Fruit fly (Drosophila melanogaster) whole organism, embryonic: Measurements from ENCODE around the gene CG14120.

Experiments used
- C15 ChIP-seq: fragments of 200-800 bp; sonication (Bioruptor generic); IDR thresholded peaks from 3 replicates; pipeline ENCODE4 v1.3.6; 2022; ENCODE audit warnings: missing biosample characterization, missing genetic modification characterization
- CG10366 ChIP-seq: fragments of 200-800 bp; sonication (Bioruptor generic); IDR thresholded peaks from 2 replicates; pipeline ENCODE4 v1.3.6; 2022; ENCODE audit warnings: missing biosample characterization, missing genetic modification characterization
- CG10543 ChIP-seq: fragments of 200-800 bp; sonication (Bioruptor generic); optimal IDR thresholded peaks from 3 replicates; lab custom pipeline; 2017; ENCODE audit warnings: missing biosample characterization, mild to moderate bottlenecking, missing genetic modification characterization, moderate library complexity
- CG12071 ChIP-seq: fragments of 200-800 bp; sonication (Bioruptor generic); optimal IDR thresholded peaks from 3 replicates; lab custom pipeline; 2018; ENCODE audit warnings: missing biosample characterization, mild to moderate bottlenecking, missing genetic modification characterization
- CG12219 ChIP-seq: fragments of 200-800 bp; sonication (Bioruptor generic); optimal IDR thresholded peaks from 3 replicates; lab custom pipeline; 2018; ENCODE audit warnings: missing biosample characterization, mild to moderate bottlenecking, missing genetic modification characterization
- CG13775 ChIP-seq: fragments of 200-800 bp; sonication (Bioruptor generic); optimal IDR thresholded peaks from 3 replicates; lab custom pipeline; 2017; ENCODE audit warnings: missing biosample characterization, mild to moderate bottlenecking, missing genetic modification characterization
- CG14441 ChIP-seq: fragments of 200-800 bp; sonication (Bioruptor generic); IDR thresholded peaks from 2 replicates; pipeline ENCODE4 v1.3.6; 2022; ENCODE audit warnings: missing biosample characterization, missing genetic modification characterization
- CG16779 ChIP-seq: fragments of 200-800 bp; sonication (Bioruptor generic); IDR thresholded peaks from 2 replicates; pipeline ENCODE4 v1.3.6; 2022; ENCODE audit warnings: missing biosample characterization, missing genetic modification characterization
- CG1832 ChIP-seq: fragments of 200-800 bp; sonication (Bioruptor generic); optimal IDR thresholded peaks from 2 replicates; lab custom pipeline; 2017; ENCODE audit warnings: missing biosample characterization, mild to moderate bottlenecking, missing genetic modification characterization, inconsistent platforms
- CG3163 ChIP-seq: fragments of 200-800 bp; sonication (Bioruptor generic); optimal IDR thresholded peaks from 3 replicates; lab custom pipeline; 2016; ENCODE audit warnings: missing biosample characterization, missing genetic modification characterization
- CG42726 ChIP-seq: fragments of 200-800 bp; sonication (Bioruptor generic); IDR thresholded peaks from 2 replicates; pipeline ENCODE4 v1.3.6; 2022; ENCODE audit warnings: missing biosample characterization, missing genetic modification characterization; ENCODE audit not compliant: partially characterized antibody
- CG4617 ChIP-seq: fragments of 200-800 bp; sonication (Bioruptor generic); optimal IDR thresholded peaks from 3 replicates; lab custom pipeline; 2016; ENCODE audit warnings: missing biosample characterization, missing genetic modification characterization, borderline replicate concordance
- CG4730 ChIP-seq: fragments of 200-800 bp; sonication (Bioruptor generic); IDR thresholded peaks from 2 replicates; pipeline ENCODE4 v1.3.6; 2022; ENCODE audit warnings: missing biosample characterization, missing genetic modification characterization
- CG4854 ChIP-seq: fragments of 200-800 bp; sonication (Bioruptor generic); optimal IDR thresholded peaks from 2 replicates; lab custom pipeline; 2016; ENCODE audit warnings: missing biosample characterization, missing genetic modification characterization, inconsistent platforms
- CG6175 ChIP-seq: fragments of 200-800 bp; sonication (Bioruptor generic); IDR thresholded peaks from 3 replicates; pipeline ENCODE4 v1.3.6; 2022; ENCODE audit warnings: missing biosample characterization, missing genetic modification characterization
- CG6254 ChIP-seq: fragments of 200-800 bp; sonication (Bioruptor generic); optimal IDR thresholded peaks from 3 replicates; lab custom pipeline; 2017; ENCODE audit warnings: mild to moderate bottlenecking, missing biosample characterization, missing genetic modification reagents, missing genetic modification characterization
- CG7963 ChIP-seq: fragments of 200-800 bp; sonication (Bioruptor generic); IDR thresholded peaks from 3 replicates; pipeline ENCODE4 v1.3.6; 2022; ENCODE audit warnings: missing biosample characterization, missing genetic modification characterization; ENCODE audit not compliant: partially characterized antibody
- CG8924 ChIP-seq: fragments of 200-800 bp; optimal IDR thresholded peaks from 3 replicates; lab custom pipeline; 2019; ENCODE audit warnings: missing biosample characterization, mild to moderate bottlenecking, missing genetic modification characterization, moderate library complexity
- Fer2 ChIP-seq: fragments of 200-800 bp; sonication (Bioruptor generic); optimal IDR thresholded peaks from 2 replicates; lab custom pipeline; 2018; ENCODE audit warnings: missing biosample characterization, mild to moderate bottlenecking, missing genetic modification characterization, moderate library complexity
- HmgD ChIP-seq: fragments of 200-800 bp; sonication (Bioruptor generic); optimal IDR thresholded peaks from 3 replicates; lab custom pipeline; 2016; ENCODE audit warnings: missing biosample characterization, missing genetic modification characterization
- HmgZ ChIP-seq: fragments of 200-800 bp; sonication (Bioruptor generic); optimal IDR thresholded peaks from 2 replicates; lab custom pipeline; 2018; ENCODE audit warnings: missing biosample characterization, mild to moderate bottlenecking, missing genetic modification characterization
- Lpt ChIP-seq: fragments of >200 bp; optimal IDR thresholded peaks from 2 replicates; lab custom pipeline; 2018; ENCODE audit warnings: missing biosample characterization, missing genetic modification characterization
- Max ChIP-seq: fragments of 200-800 bp; sonication (Bioruptor generic); optimal IDR thresholded peaks from 2 replicates; lab custom pipeline; 2016; ENCODE audit warnings: missing biosample characterization, mild to moderate bottlenecking, missing genetic modification characterization
- Myb ChIP-seq: fragments of 200-800 bp; sonication (Bioruptor generic); optimal IDR thresholded peaks from 2 replicates; lab custom pipeline; 2016; ENCODE audit warnings: missing biosample characterization, missing genetic modification characterization
- NK7.1 ChIP-seq: fragments of 200-800 bp; sonication (Bioruptor generic); optimal IDR thresholded peaks from 3 replicates; lab custom pipeline; 2016; ENCODE audit warnings: missing biosample characterization, missing genetic modification characterization
- Rfx ChIP-seq: fragments of 200-800 bp; sonication (Bioruptor generic); IDR thresholded peaks from 2 replicates; pipeline ENCODE4 v1.3.6; 2022; ENCODE audit warnings: missing biosample characterization, missing genetic modification characterization
- Stat92E ChIP-seq, 3 experiments: fragments of >200 bp in 2 of 3; fragments of 200-800 bp in 1 of 3; sonication (Bioruptor generic) in 1 of 3; optimal IDR thresholded peaks; 2 replicates each; lab custom pipeline; 2017 to 2019; ENCODE audit warnings: missing biosample characterization in 3 of 3, missing genetic modification characterization in 3 of 3, mild to moderate bottlenecking in 1 of 3, moderate library complexity in 1 of 3
- abd-A ChIP-seq: fragments of 200-800 bp; sonication (Bioruptor generic); optimal IDR thresholded peaks from 3 replicates; lab custom pipeline; 2019; ENCODE audit warnings: missing biosample characterization, mild to moderate bottlenecking, missing genetic modification characterization, moderate library complexity
- aop ChIP-seq: fragments of 200-800 bp; sonication (Bioruptor generic); IDR thresholded peaks from 2 replicates; pipeline ENCODE4 v1.3.6; 2022; ENCODE audit warnings: missing biosample characterization, missing genetic modification characterization
- ato ChIP-seq: fragments of 200-800 bp; sonication (Bioruptor generic); IDR thresholded peaks from 2 replicates; pipeline ENCODE4 v1.3.6; 2022; ENCODE audit warnings: missing biosample characterization, missing genetic modification characterization; ENCODE audit not compliant: partially characterized antibody
- bab2 ChIP-seq: fragments of 200-800 bp; sonication (Bioruptor generic); optimal IDR thresholded peaks from 2 replicates; lab custom pipeline; 2016; ENCODE audit warnings: missing biosample characterization, missing genetic modification characterization
- cato ChIP-seq: fragments of 200-800 bp; sonication (Bioruptor generic); optimal IDR thresholded peaks from 2 replicates; lab custom pipeline; 2016; ENCODE audit warnings: missing biosample characterization, missing genetic modification characterization, borderline replicate concordance
- dimm ChIP-seq: fragments of 200-800 bp; sonication (Bioruptor generic); IDR thresholded peaks from 2 replicates; pipeline ENCODE4 v1.3.6; 2022; ENCODE audit warnings: missing biosample characterization, missing genetic modification characterization
- disco-r ChIP-seq: fragments of 200-800 bp; sonication (Bioruptor generic); optimal IDR thresholded peaks from 2 replicates; lab custom pipeline; 2016; ENCODE audit warnings: missing biosample characterization, missing genetic modification characterization
- gt ChIP-seq: fragments of 200-800 bp; sonication (Bioruptor generic); IDR thresholded peaks from 2 replicates; pipeline ENCODE4 v1.3.6; 2022; ENCODE audit warnings: missing biosample characterization, missing genetic modification characterization
- h ChIP-seq: fragments of >200 bp; optimal IDR thresholded peaks from 2 replicates; lab custom pipeline; 2017
- ham ChIP-seq: fragments of 200-800 bp; sonication (Bioruptor generic); IDR thresholded peaks from 2 replicates; pipeline ENCODE4 v1.3.6; 2022; ENCODE audit warnings: missing biosample characterization, missing genetic modification characterization
- hb ChIP-seq: fragments of 200-800 bp; sonication (Bioruptor generic); IDR thresholded peaks from 3 replicates; pipeline ENCODE4 v1.3.6; 2022; ENCODE audit warnings: missing biosample characterization, missing genetic modification characterization; ENCODE audit not compliant: partially characterized antibody
- ind ChIP-seq: fragments of 200-800 bp; sonication (Bioruptor generic); optimal IDR thresholded peaks from 3 replicates; lab custom pipeline; 2016; ENCODE audit warnings: missing biosample characterization, missing genetic modification characterization
- knrl ChIP-seq: fragments of 200-800 bp; sonication (Bioruptor generic); IDR thresholded peaks from 3 replicates; pipeline ENCODE4 v1.3.6; 2022; ENCODE audit warnings: missing biosample characterization, missing genetic modification characterization; ENCODE audit not compliant: partially characterized antibody
- lab ChIP-seq: fragments of 200-800 bp; sonication (Bioruptor generic); optimal IDR thresholded peaks from 3 replicates; lab custom pipeline; 2017; ENCODE audit warnings: missing biosample characterization, missing genetic modification characterization, mild to moderate bottlenecking, moderate library complexity, missing genetic modification reagents
- maf-S ChIP-seq: fragments of 200-800 bp; sonication (Bioruptor generic); optimal IDR thresholded peaks from 2 replicates; lab custom pipeline; 2016; ENCODE audit warnings: missing biosample characterization, missing genetic modification characterization
- mirr ChIP-seq: fragments of 200-800 bp; sonication (Bioruptor generic); optimal IDR thresholded peaks from 3 replicates; lab custom pipeline; 2018; ENCODE audit warnings: missing biosample characterization, mild to moderate bottlenecking, missing genetic modification characterization
- oc ChIP-seq: fragments of 200-800 bp; sonication (Bioruptor generic); optimal IDR thresholded peaks from 2 replicates; lab custom pipeline; 2018; ENCODE audit warnings: missing biosample characterization, mild to moderate bottlenecking, missing genetic modification characterization, moderate library complexity
- sc ChIP-seq, 3 experiments: fragments of >200 bp in 2 of 3; fragments of 200-800 bp in 1 of 3; sonication (Bioruptor generic) in 1 of 3; optimal IDR thresholded peaks; 2 replicates in 2 of 3; 3 replicates in 1 of 3; lab custom pipeline; 2017; ENCODE audit warnings: mild to moderate bottlenecking in 1 of 3, missing biosample characterization in 1 of 3, missing genetic modification characterization in 1 of 3, missing genetic modification reagents in 1 of 3
- sd ChIP-seq: fragments of 200-800 bp; sonication (Bioruptor generic); optimal IDR thresholded peaks from 3 replicates; lab custom pipeline; 2018; ENCODE audit warnings: missing biosample characterization, mild to moderate bottlenecking, missing genetic modification characterization, moderate library complexity
- slbo ChIP-seq: fragments of 200-800 bp; sonication (Bioruptor generic); IDR thresholded peaks from 2 replicates; pipeline ENCODE4 v1.3.6; 2022; ENCODE audit warnings: missing biosample characterization, missing genetic modification characterization
- slou ChIP-seq: fragments of 200-800 bp; sonication (Bioruptor generic); optimal IDR thresholded peaks from 3 replicates; lab custom pipeline; 2016; ENCODE audit warnings: missing biosample characterization, missing genetic modification characterization
- ttk ChIP-seq: fragments of 200-800 bp; sonication (Bioruptor generic); IDR thresholded peaks from 2 replicates; pipeline ENCODE4 v2.1.2; 2022; ENCODE audit warnings: missing biosample characterization, missing genetic modification characterization

The CG14120 gene

DNA sequence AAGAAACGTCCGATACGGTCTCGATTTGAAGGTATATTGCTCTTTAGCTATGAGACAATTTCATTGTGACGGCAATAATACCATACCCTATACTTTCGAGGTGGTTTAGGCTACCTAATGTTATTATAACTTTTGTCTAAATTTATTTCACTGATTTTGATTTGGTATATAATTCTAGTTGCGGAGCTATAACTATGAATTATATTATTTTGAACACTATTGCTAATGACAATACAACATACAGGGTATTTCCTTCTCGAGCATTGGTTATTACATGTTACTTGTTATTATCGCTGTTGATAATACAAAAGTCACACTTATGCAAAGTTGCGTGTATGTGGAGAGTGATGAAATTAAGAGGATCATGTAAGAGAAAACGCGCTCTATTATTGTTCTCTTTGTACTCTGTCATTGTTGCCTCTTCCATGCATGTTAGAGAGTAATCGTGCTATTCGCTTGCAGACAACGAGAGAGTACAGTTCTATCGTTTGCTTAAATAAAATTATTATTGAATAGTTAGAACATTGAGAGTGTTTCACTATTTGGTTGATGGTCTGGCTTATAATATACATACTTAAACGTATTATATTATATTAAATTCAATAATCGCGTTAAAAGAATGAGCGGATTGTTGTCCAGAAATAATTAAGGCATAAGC is 28.9 kb downstream of the CG14120 start, which contains the start of gene CG32115 (continued):
- TF ChIP-seq Fer2, result peak; percentile 95
- no peak for TF ChIP-seq CG7963
- peak; percentile 82 for TF ChIP-seq NK7.1 (GFP tag; lab: Kevin White, UChicago)
- peak; percentile 95 for TF ChIP-seq CG10366 (GFP tag; lab: Robert Waterston, UW)
- peak; percentile 94 for TF ChIP-seq Max (GFP tag; lab: Kevin White, UChicago)
- TF ChIP-seq Myb (GFP tag; lab: Kevin White, UChicago), result peak; percentile 71
- peak; percentile 97 for TF ChIP-seq lab (GFP tag; lab: Kevin White, UChicago)
- peak; percentile 96 for TF ChIP-seq CG16779 (GFP tag; lab: Robert Waterston, UW)
- TF ChIP-seq CG1832 (GFP tag; lab: Kevin White, UChicago), result no peak
- peak; percentile 81; the same call in 1 of the 2 replicates for TF ChIP-seq ham (GFP tag; lab: Robert Waterston, UW)
- peak; percentile 93 for TF ChIP-seq CG12219 (GFP tag; lab: Kevin White, UChicago)
- peak; percentile 66 for TF ChIP-seq aop (GFP tag; lab: Robert Waterston, UW)
- no peak for TF ChIP-seq CG42726
- peak; percentile 90 for TF ChIP-seq CG6175
- TF ChIP-seq CG6254, result peak; percentile 70
- no peak; the same call in 1 of the 2 replicates for TF ChIP-seq gt
- TF ChIP-seq HmgD (GFP tag; lab: Kevin White, UChicago), result peak; percentile 15
- TF ChIP-seq h (lab: Kevin White, UChicago), result no peak
- peak; percentile 96 for TF ChIP-seq mirr (GFP tag; lab: Kevin White, UChicago)
- TF ChIP-seq CG4730 (GFP tag; lab: Robert Waterston, UW), result peak; percentile 95
- TF ChIP-seq CG13775 (GFP tag; lab: Kevin White, UChicago), result peak; percentile 85
- TF ChIP-seq Lpt, result no peak
- no peak for TF ChIP-seq Stat92E (GFP tag; optimal IDR thresholded peaks at IDR 0.05; lab: Kevin White, UChicago)
- TF ChIP-seq ind, result peak; percentile 96
- peak; percentile 97 for TF ChIP-seq HmgZ
- peak; percentile 90 for TF ChIP-seq slou (GFP tag; lab: Kevin White, UChicago)
- TF ChIP-seq Rfx (GFP tag; lab: Robert Waterston, UW), result peak; percentile 99
- TF ChIP-seq disco-r, result peak; percentile 77
- TF ChIP-seq sc (optimal IDR thresholded peaks at IDR 0.05; lab: Kevin White, UChicago), result no peak
- peak; percentile 82 for TF ChIP-seq sc (GFP tag; optimal IDR thresholded peaks at IDR 0.05; lab: Kevin White, UChicago)
- TF ChIP-seq CG8924 (tag; lab: Kevin White, UChicago), result peak; percentile 95
- no peak for TF ChIP-seq hb (GFP tag; lab: Robert Waterston, UW)
- TF ChIP-seq CG4617 (GFP tag; lab: Kevin White, UChicago), result peak; percentile 70
- peak; percentile 96 for TF ChIP-seq ttk
- TF ChIP-seq CG4854 (GFP tag; lab: Kevin White, UChicago), result peak; percentile 88
- TF ChIP-seq dimm (GFP tag; lab: Robert Waterston, UW), result peak; percentile 73
- no peak for TF ChIP-seq knrl
- TF ChIP-seq C15 (GFP tag; lab: Robert Waterston, UW), result peak; percentile 95
- TF ChIP-seq bab2, result peak; percentile 92
- peak; percentile 83 for TF ChIP-seq cato (GFP tag; lab: Kevin White, UChicago)
- TF ChIP-seq CG3163, result peak; percentile 94
- no peak for TF ChIP-seq sd (tag; lab: Kevin White, UChicago)
- peak; percentile 91 for TF ChIP-seq CG12071 (GFP tag; lab: Kevin White, UChicago)
- TF ChIP-seq abd-A, result no peak
- peak; percentile 96 for TF ChIP-seq CG14441 (GFP tag; lab: Robert Waterston, UW)
- TF ChIP-seq maf-S, result peak; percentile 83
- TF ChIP-seq oc (tag; lab: Kevin White, UChicago), result peak; percentile 92
- TF ChIP-seq slbo (GFP tag; lab: Robert Waterston, UW), result peak; percentile 98
- no peak for TF ChIP-seq ato (GFP tag; lab: Robert Waterston, UW)
- no peak for TF ChIP-seq CG10543 (GFP tag; lab: Kevin White, UChicago)
